Fruit fly (Drosophila melanogaster) whole organism, adult: Measurements from ENCODE around the gene Snoo.

Source experiments
- CG33017 ChIP-seq: fragments of 200-800 bp; sonication (Bioruptor generic); optimal IDR thresholded peaks from 2 replicates; lab custom pipeline; 2018; ENCODE audit warnings: missing biosample characterization, mild to moderate bottlenecking, missing genetic modification characterization, moderate library complexity
- cnc ChIP-seq, 2 experiments: fragments of >200 bp; optimal IDR thresholded peaks; 2 replicates each; lab custom pipeline; 2017
- kay ChIP-seq: fragments of 200-800 bp; sonication (Bioruptor generic); peaks from one replicate; lab custom pipeline; 2016; ENCODE audit warnings: missing biosample characterization, missing genetic modification characterization, borderline replicate concordance

DNA sequence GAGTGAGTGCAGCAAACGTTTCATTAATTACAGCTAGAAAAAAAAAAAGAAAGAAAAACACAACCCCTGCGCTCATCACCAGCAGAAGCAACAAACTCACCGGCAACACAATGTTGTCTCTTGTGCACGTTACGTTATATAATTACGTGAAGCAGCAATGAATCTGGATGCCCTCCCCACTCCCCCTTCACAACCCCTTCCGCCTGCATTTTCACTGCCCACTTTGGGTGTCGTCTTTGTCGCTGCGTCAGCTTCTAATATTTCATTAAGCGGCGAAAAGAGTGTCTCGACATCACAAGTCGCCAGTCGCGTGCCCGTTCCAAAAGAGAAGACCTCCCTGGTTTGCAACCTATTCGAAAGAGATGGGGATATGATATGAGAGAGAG, 17.5 kb downstream of the Snoo start:
- TF ChIP-seq cnc (optimal IDR thresholded peaks at IDR 0.05; lab: Kevin White, UChicago) (no peak), CG33017 (tag; lab: Kevin White, UChicago) (no peak), kay (GFP tag; lab: Kevin White, UChicago) (no peak)
